Worm (Caenorhabditis elegans): ENCODE results near the gene C18H7.1.

ce11 chrIV:596292-596952, 18.9 kb upstream of the C18H7.1 start, which contains the start of the genes C18H7.7 and C18H7.11:
- TF ChIP-seq lin-35 (GFP tag; optimal IDR thresholded peaks at IDR 0.05) (no peak), rpc-1 (optimal IDR thresholded peaks at IDR 0.05) (no peak), rpc-1 (tag; optimal IDR thresholded peaks at IDR 0.05) (no peak), unc-62 (GFP tag; optimal IDR thresholded peaks at IDR 0.05) (no peak), efl-1 (GFP tag; optimal IDR thresholded peaks at IDR 0.05) (no peak), lag-1 (GFP tag; IDR thresholded peaks at IDR 0.05) (no peak), gei-17 (GFP tag; optimal IDR thresholded peaks at IDR 0.05) (no peak)

All from whole organism, young adult.